Fruit fly (Drosophila melanogaster): ENCODE data around the gene CG5254.

DNA sequence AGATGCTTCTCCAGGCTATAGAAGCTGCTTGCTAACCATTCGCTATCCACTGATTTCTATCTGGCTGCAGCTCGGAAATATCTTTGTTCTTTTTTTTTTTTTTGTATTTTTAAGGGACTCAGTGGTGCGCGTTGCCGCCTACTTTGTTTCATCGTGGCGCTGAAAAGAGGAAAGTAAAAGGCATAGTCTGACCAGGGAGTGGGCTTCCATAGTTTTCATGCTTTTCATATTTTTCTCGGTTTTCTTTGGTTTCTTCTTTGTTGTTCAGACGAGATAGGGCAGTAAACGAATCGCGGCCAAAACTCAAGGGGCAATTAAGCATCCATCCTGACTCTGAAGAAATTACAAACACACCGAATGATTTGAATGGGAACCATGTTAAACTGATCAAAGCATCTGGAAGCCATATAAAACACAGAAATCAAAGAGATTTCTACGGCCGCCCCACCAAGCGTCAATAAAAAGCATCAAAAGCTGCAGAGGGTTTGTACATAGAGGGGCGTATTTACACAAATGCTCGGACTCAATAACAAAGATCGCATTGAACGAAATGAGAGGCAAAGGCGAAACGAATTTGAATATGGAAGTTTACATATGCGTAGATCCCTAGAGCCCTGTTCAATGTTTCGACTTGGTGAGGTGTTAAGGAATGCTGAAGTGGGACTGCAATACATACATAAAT is 22.3 kb downstream of the CG5254 start:
- TF ChIP-seq CG8478 (optimal IDR thresholded peaks at IDR 0.05): no peak
- no peak for TF ChIP-seq CTCF (optimal IDR thresholded peaks at IDR 0.05)

Measured in S2 (cell line).